Worm (Caenorhabditis elegans): Measurements from ENCODE around the gene nhr-32.

DNA sequence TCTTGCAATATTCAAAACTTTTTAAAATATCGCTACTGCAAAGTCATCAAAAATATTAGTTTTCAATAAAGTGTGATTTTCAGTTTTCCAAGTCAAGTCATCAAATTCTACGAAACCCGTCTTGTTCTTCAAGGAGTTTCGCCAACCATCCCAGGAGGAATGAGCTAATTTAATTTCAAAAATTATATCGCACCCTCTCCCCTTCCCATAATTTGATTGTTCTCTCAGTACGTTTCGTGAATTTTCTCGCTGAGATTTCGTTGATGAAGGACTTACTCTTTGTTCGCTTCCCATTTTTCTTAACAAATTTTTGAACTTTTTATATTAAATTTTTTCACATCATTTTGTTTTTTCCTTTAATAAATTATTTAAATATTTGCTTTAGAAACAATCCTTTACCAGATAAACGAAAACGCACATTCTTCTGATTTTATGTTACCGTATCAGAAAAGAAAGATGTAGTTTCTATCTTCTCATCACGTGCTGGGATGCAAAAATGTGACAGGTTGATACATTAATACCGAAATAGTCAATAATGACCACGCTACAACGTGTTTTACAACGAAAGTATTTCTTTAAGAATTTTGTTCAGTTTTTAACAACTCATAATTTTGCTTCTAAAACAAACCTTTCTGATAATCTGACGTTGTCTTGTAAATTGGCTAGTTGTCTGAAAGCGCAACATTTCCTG, 5.0 kb upstream of the nhr-32 start:
- no peak for TF ChIP-seq ceh-30 (tag; optimal IDR thresholded peaks at IDR 0.05)
- no peak for TF ChIP-seq lin-11 (tag; optimal IDR thresholded peaks at IDR 0.05)
- TF ChIP-seq ama-1 (optimal IDR thresholded peaks at IDR 0.05): no peak
- no peak for TF ChIP-seq pha-4 (tag; optimal IDR thresholded peaks at IDR 0.05)
- no peak for TF ChIP-seq ref-2 (tag; optimal IDR thresholded peaks at IDR 0.05)
- no peak for TF ChIP-seq odd-2 (tag; optimal IDR thresholded peaks at IDR 0.05)
- no peak for TF ChIP-seq elt-2 (tag; optimal IDR thresholded peaks at IDR 0.05)
- TF ChIP-seq rnt-1 (tag; optimal IDR thresholded peaks at IDR 0.05): no peak
- TF ChIP-seq sdc-2 (tag; optimal IDR thresholded peaks at IDR 0.05): no peak
